Fruit fly (Drosophila melanogaster) whole organism, prepupa: ENCODE data around the gene Aatf.
A peak's percentile ranks its signal among the peaks of the same experiment; 100 is the strongest.

Experiments used
- CG10631 ChIP-seq: fragments of 200-800 bp; sonication (Bioruptor generic); optimal IDR thresholded peaks from 2 replicates; lab custom pipeline; 2016; ENCODE audit warnings: missing biosample characterization, missing genetic modification characterization
- CG10669 ChIP-seq: fragments of 200-800 bp; sonication (Bioruptor generic); optimal IDR thresholded peaks from 3 replicates; lab custom pipeline; 2018; ENCODE audit warnings: missing biosample characterization, mild to moderate bottlenecking, missing genetic modification characterization, moderate library complexity
- CG11294 ChIP-seq: fragments of 200-800 bp; sonication (Bioruptor generic); IDR thresholded peaks from 2 replicates; pipeline ENCODE4 v1.3.6; 2022; ENCODE audit warnings: missing biosample characterization, missing genetic modification characterization
- CG11902 ChIP-seq: fragments of 200-800 bp; sonication (Bioruptor generic); optimal IDR thresholded peaks from 3 replicates; lab custom pipeline; 2016; ENCODE audit warnings: missing biosample characterization, missing genetic modification characterization
- CG15336 ChIP-seq: fragments of 200-800 bp; sonication (Bioruptor generic); IDR thresholded peaks from 2 replicates; pipeline ENCODE4 v1.3.6; 2022; ENCODE audit warnings: missing biosample characterization, missing genetic modification characterization
- CG1621 ChIP-seq: fragments of 200-800 bp; sonication (Bioruptor generic); optimal IDR thresholded peaks from 3 replicates; lab custom pipeline; 2018; ENCODE audit warnings: missing biosample characterization, mild to moderate bottlenecking, missing genetic modification characterization
- CG16779 ChIP-seq: fragments of 200-800 bp; sonication (Bioruptor generic); optimal IDR thresholded peaks from 3 replicates; lab custom pipeline; 2017; ENCODE audit warnings: missing biosample characterization, mild to moderate bottlenecking, missing genetic modification characterization
- CG31627 ChIP-seq: fragments of 200-800 bp; sonication (Bioruptor generic); optimal IDR thresholded peaks from 3 replicates; lab custom pipeline; 2016; ENCODE audit warnings: missing biosample characterization, missing genetic modification characterization
- CG34406 ChIP-seq: fragments of 200-800 bp; sonication (Bioruptor generic); optimal IDR thresholded peaks from 3 replicates; lab custom pipeline; 2016; ENCODE audit warnings: missing biosample characterization, missing genetic modification characterization
- CG3919 ChIP-seq: fragments of 200-800 bp; sonication (Bioruptor generic); optimal IDR thresholded peaks from 3 replicates; lab custom pipeline; 2016; ENCODE audit warnings: missing biosample characterization, missing genetic modification characterization
- CG4318 ChIP-seq: fragments of 200-800 bp; sonication (Bioruptor generic); optimal IDR thresholded peaks from 3 replicates; lab custom pipeline; 2017; ENCODE audit warnings: missing biosample characterization, mild to moderate bottlenecking, missing genetic modification characterization
- CG6163 ChIP-seq: fragments of 200-800 bp; sonication (Bioruptor generic); IDR thresholded peaks from 3 replicates; pipeline ENCODE4 v1.3.6; 2022; ENCODE audit warnings: missing biosample characterization, missing genetic modification characterization
- CG6276 ChIP-seq: fragments of 200-800 bp; sonication (Bioruptor generic); optimal IDR thresholded peaks from 2 replicates; lab custom pipeline; 2017; ENCODE audit warnings: missing biosample characterization, mild to moderate bottlenecking, missing genetic modification characterization
- CG6808 ChIP-seq: fragments of 200-800 bp; sonication (Bioruptor generic); optimal IDR thresholded peaks from 3 replicates; lab custom pipeline; 2017; ENCODE audit warnings: missing biosample characterization, missing genetic modification characterization, mild to moderate bottlenecking, moderate library complexity, missing genetic modification reagents
- CG6854 ChIP-seq: fragments of 200-800 bp; sonication (Bioruptor generic); optimal IDR thresholded peaks from 2 replicates; lab custom pipeline; 2017; ENCODE audit warnings: missing biosample characterization, mild to moderate bottlenecking, missing genetic modification characterization
- CG7368 ChIP-seq: fragments of 200-800 bp; sonication (Bioruptor generic); optimal IDR thresholded peaks from 3 replicates; lab custom pipeline; 2016; ENCODE audit warnings: missing biosample characterization, missing genetic modification characterization
- CG8319 ChIP-seq: fragments of 200-800 bp; sonication (Bioruptor generic); optimal IDR thresholded peaks from 3 replicates; lab custom pipeline; 2016; ENCODE audit warnings: missing biosample characterization, missing genetic modification characterization
- CG8632 ChIP-seq: fragments of 200-800 bp; sonication (Bioruptor generic); optimal IDR thresholded peaks from 3 replicates; lab custom pipeline; 2016; ENCODE audit warnings: missing biosample characterization, missing genetic modification characterization
- CG9139 ChIP-seq: fragments of 200-800 bp; sonication (Bioruptor generic); optimal IDR thresholded peaks from 3 replicates; lab custom pipeline; 2017; ENCODE audit warnings: missing biosample characterization, mild to moderate bottlenecking, missing genetic modification characterization
- Eip75B ChIP-seq: fragments of 200-800 bp; sonication (Bioruptor generic); optimal IDR thresholded peaks from 3 replicates; lab custom pipeline; 2016; ENCODE audit warnings: missing biosample characterization, missing genetic modification characterization
- Eip78C ChIP-seq: fragments of 200-800 bp; sonication (Bioruptor generic); peaks from one replicate; lab custom pipeline; 2016; ENCODE audit warnings: missing biosample characterization, missing genetic modification characterization
- Eip93F ChIP-seq: fragments of 200-800 bp; sonication (Bioruptor generic); optimal IDR thresholded peaks from 2 replicates; lab custom pipeline; 2016; ENCODE audit warnings: missing biosample characterization, mild to moderate bottlenecking, missing genetic modification characterization
- Ets21C ChIP-seq: fragments of 200-800 bp; sonication (Bioruptor generic); optimal IDR thresholded peaks from 3 replicates; lab custom pipeline; 2016; ENCODE audit warnings: missing biosample characterization, missing genetic modification characterization
- Ets96B ChIP-seq: fragments of 200-800 bp; optimal IDR thresholded peaks from 2 replicates; lab custom pipeline; 2019; ENCODE audit warnings: missing biosample characterization, mild to moderate bottlenecking, missing genetic modification characterization, moderate library complexity
- Gug ChIP-seq: fragments of 200-800 bp; sonication (Bioruptor generic); IDR thresholded peaks from 2 replicates; pipeline ENCODE4 v1.3.6; 2022; ENCODE audit warnings: missing biosample characterization, missing genetic modification characterization
- Hr38 ChIP-seq: sonication (Bioruptor generic); optimal IDR thresholded peaks from 2 replicates; lab custom pipeline; 2016; ENCODE audit warnings: missing biosample characterization, missing genetic modification characterization
- Hr39 ChIP-seq: fragments of 200-800 bp; sonication (Bioruptor generic); optimal IDR thresholded peaks from 2 replicates; lab custom pipeline; 2016; ENCODE audit warnings: missing biosample characterization, missing genetic modification characterization
- Hr4 ChIP-seq: fragments of 200-800 bp; sonication (Bioruptor generic); optimal IDR thresholded peaks from 3 replicates; lab custom pipeline; 2016; ENCODE audit warnings: missing biosample characterization, missing genetic modification characterization
- Lpt ChIP-seq: fragments of 200-800 bp; sonication (Bioruptor generic); optimal IDR thresholded peaks from 3 replicates; lab custom pipeline; 2016; ENCODE audit warnings: missing biosample characterization, missing genetic modification characterization
- OdsH ChIP-seq: fragments of 200-800 bp; sonication (Bioruptor generic); optimal IDR thresholded peaks from 3 replicates; lab custom pipeline; 2016; ENCODE audit warnings: missing biosample characterization, missing genetic modification characterization
- Smox ChIP-seq: fragments of 200-800 bp; sonication (Bioruptor generic); optimal IDR thresholded peaks from 3 replicates; lab custom pipeline; 2016; ENCODE audit warnings: missing biosample characterization, missing genetic modification characterization
- Sox14 ChIP-seq: fragments of 200-800 bp; sonication (Bioruptor generic); optimal IDR thresholded peaks from 3 replicates; lab custom pipeline; 2016; ENCODE audit warnings: missing biosample characterization, missing genetic modification characterization
- Sox15 ChIP-seq: fragments of 200-800 bp; sonication (Bioruptor generic); optimal IDR thresholded peaks from 3 replicates; lab custom pipeline; 2016; ENCODE audit warnings: missing biosample characterization, missing genetic modification characterization
- acj6 ChIP-seq: fragments of 200-800 bp; sonication (Bioruptor generic); optimal IDR thresholded peaks from 3 replicates; lab custom pipeline; 2016; ENCODE audit warnings: missing biosample characterization, missing genetic modification characterization
- cyc ChIP-seq: fragments of 200-800 bp; sonication (Bioruptor generic); optimal IDR thresholded peaks from 3 replicates; lab custom pipeline; 2016; ENCODE audit warnings: missing biosample characterization, missing genetic modification characterization
- dac ChIP-seq: fragments of 200-800 bp; sonication (Bioruptor generic); optimal IDR thresholded peaks from 2 replicates; lab custom pipeline; 2017; ENCODE audit warnings: missing biosample characterization, mild to moderate bottlenecking, missing genetic modification characterization
- dsx ChIP-seq: fragments of 200-800 bp; optimal IDR thresholded peaks from 3 replicates; lab custom pipeline; 2019; ENCODE audit warnings: missing biosample characterization, mild to moderate bottlenecking, missing genetic modification characterization, moderate library complexity; ENCODE audit not compliant: poor library complexity, severe bottlenecking
- eg ChIP-seq: fragments of 200-800 bp; sonication (Bioruptor generic); IDR thresholded peaks from 3 replicates; pipeline ENCODE4 v1.3.6; 2022; ENCODE audit warnings: missing biosample characterization, missing genetic modification characterization
- fd85E ChIP-seq: fragments of 200-800 bp; sonication (Bioruptor generic); optimal IDR thresholded peaks from 3 replicates; lab custom pipeline; 2016; ENCODE audit warnings: missing biosample characterization, missing genetic modification characterization
- fkh ChIP-seq: fragments of 200-800 bp; sonication (Bioruptor generic); optimal IDR thresholded peaks from 3 replicates; lab custom pipeline; 2017; ENCODE audit warnings: missing biosample characterization, mild to moderate bottlenecking, missing genetic modification characterization, moderate library complexity
- lz ChIP-seq: fragments of 200-800 bp; sonication (Bioruptor generic); optimal IDR thresholded peaks from 3 replicates; lab custom pipeline; 2016; ENCODE audit warnings: missing biosample characterization, missing genetic modification characterization
- net ChIP-seq: fragments of 200-800 bp; sonication (Bioruptor generic); optimal IDR thresholded peaks from 3 replicates; lab custom pipeline; 2016; ENCODE audit warnings: missing biosample characterization, missing genetic modification characterization
- salr ChIP-seq, 2 experiments: fragments of 200-800 bp; sonication (Bioruptor generic); optimal IDR thresholded peaks; 3 replicates each; lab custom pipeline; 2016 to 2018; ENCODE audit warnings: missing biosample characterization in 2 of 2, missing genetic modification characterization in 2 of 2, mild to moderate bottlenecking in 1 of 2
- spab ChIP-seq: fragments of 200-800 bp; sonication (Bioruptor generic); optimal IDR thresholded peaks from 2 replicates; lab custom pipeline; 2017; ENCODE audit warnings: missing biosample characterization, mild to moderate bottlenecking, missing genetic modification characterization, missing genetic modification reagents
- ss ChIP-seq, 2 experiments: fragments of 200-800 bp; sonication (Bioruptor generic); optimal IDR thresholded peaks; 2 replicates in 1 of 2; 3 replicates in 1 of 2; lab custom pipeline; 2017 to 2018; ENCODE audit warnings: mild to moderate bottlenecking in 2 of 2, missing biosample characterization in 2 of 2, missing genetic modification characterization in 2 of 2, moderate library complexity in 1 of 2
- svp ChIP-seq: fragments of 200-800 bp; sonication (Bioruptor generic); peaks from one replicate; lab custom pipeline; 2016; ENCODE audit warnings: missing biosample characterization, missing genetic modification characterization
- topi ChIP-seq: fragments of 200-800 bp; sonication (Bioruptor generic); optimal IDR thresholded peaks from 3 replicates; lab custom pipeline; 2016; ENCODE audit warnings: missing biosample characterization, missing genetic modification characterization
- vri ChIP-seq: fragments of 200-800 bp; sonication (Bioruptor generic); optimal IDR thresholded peaks from 3 replicates; lab custom pipeline; 2016; ENCODE audit warnings: missing biosample characterization, mild to moderate bottlenecking, missing genetic modification characterization

Gene Aatf

dm6 chr2L:6671409-6671808 is 46.0 kb upstream of the Aatf start:
- peak; percentile 55 for TF ChIP-seq svp (GFP tag; lab: Kevin White, UChicago)
- peak; percentile 11 for TF ChIP-seq fkh (GFP tag; lab: Kevin White, UChicago)
- no peak for TF ChIP-seq Smox (GFP tag; lab: Kevin White, UChicago)

DNA sequence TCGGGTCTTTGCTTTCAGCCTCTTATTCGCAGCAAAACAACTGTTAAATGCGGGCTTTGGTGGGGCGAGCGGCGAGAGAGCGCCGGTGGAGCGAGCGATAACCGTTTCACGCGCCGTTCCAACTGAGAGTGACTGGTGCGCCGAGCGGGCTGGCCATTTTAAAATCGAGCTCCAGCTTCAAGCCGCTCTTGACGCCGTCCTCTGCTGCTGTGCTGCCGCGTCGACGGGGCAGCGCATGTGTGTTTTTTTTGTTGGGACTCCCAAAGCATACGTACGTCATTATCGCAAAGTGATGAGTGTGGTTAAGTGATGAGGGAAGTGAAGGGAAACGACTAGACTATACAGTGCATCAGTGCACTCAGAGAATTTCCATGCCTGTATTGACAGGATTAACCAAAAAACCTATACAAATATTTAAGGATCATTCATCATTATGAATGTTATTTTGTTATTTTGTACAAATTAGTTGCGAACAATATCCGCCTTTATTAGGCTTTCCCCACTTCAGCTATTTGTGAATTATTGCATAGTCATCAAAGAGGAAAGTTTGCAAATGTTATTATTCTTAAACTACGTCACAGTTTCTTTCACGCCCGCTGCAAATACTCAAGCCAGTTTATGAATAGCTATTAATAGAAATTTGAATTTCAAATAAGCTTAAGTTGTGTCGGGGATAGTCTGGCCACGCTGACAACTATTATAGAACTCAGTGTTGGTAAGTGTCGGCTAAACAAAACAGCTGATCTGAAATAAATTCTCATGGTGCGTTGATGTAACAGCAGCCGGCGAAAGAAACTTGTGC is 44.0 kb upstream of the Aatf start, which contains the start of gene Spn27A:
Gene Spn27A (minus strand): TSS at position 137 of the 802 bp plus-strand sequence.
- TF ChIP-seq Ets96B (tag; lab: Kevin White, UChicago) (peak; percentile 76), salr (GFP tag; optimal IDR thresholded peaks at IDR 0.05; lab: Kevin White, UChicago) (no peak), CG4318 (GFP tag; lab: Kevin White, UChicago) (no peak), dsx (GFP tag; lab: Kevin White, UChicago) (no peak), CG16779 (tag; lab: Kevin White, UChicago) (no peak), CG9139 (GFP tag; lab: Kevin White, UChicago) (peak; percentile 68), dac (GFP tag; lab: Kevin White, UChicago) (peak; percentile 52), Eip75B (no peak), Ets21C (GFP tag; lab: Kevin White, UChicago) (peak; percentile 45), eg (peak; percentile 82), CG34406 (GFP tag; lab: Kevin White, UChicago) (no peak), Eip93F (no peak), acj6 (GFP tag; lab: Kevin White, UChicago) (peak; percentile 78), net (GFP tag; lab: Kevin White, UChicago) (no peak), lz (GFP tag; lab: Kevin White, UChicago) (peak; percentile 75), Hr4 (GFP tag; lab: Kevin White, UChicago) (peak; percentile 88), CG8319 (GFP tag; lab: Kevin White, UChicago) (peak; percentile 49), Gug (peak; percentile 71), Sox14 (GFP tag; lab: Kevin White, UChicago) (peak; percentile 85), OdsH (peak; percentile 81), CG6854 (GFP tag; lab: Kevin White, UChicago) (peak; percentile 73), CG6276 (GFP tag; lab: Kevin White, UChicago) (no peak), topi (GFP tag; lab: Kevin White, UChicago) (peak; percentile 72), CG6163 (GFP tag; lab: Robert Waterston, UW) (no peak; the same call in 2 of the 3 replicates), fd85E (peak; percentile 16), Hr39 (no peak), CG11294 (GFP tag; lab: Robert Waterston, UW) (peak; percentile 52; the same call in 1 of the 2 replicates), CG1621 (tag; lab: Kevin White, UChicago) (peak; percentile 23), Eip78C (GFP tag; lab: Kevin White, UChicago) (peak; percentile 93), vri (GFP tag; lab: Kevin White, UChicago) (peak; percentile 83), cyc (GFP tag; lab: Kevin White, UChicago) (peak; percentile 68), CG10669 (GFP tag; lab: Kevin White, UChicago) (no peak), Hr38 (no peak), Smox (GFP tag; lab: Kevin White, UChicago) (no peak), CG15336 (GFP tag; lab: Robert Waterston, UW) (peak; percentile 79), CG3919 (no peak), CG11902 (GFP tag; lab: Kevin White, UChicago) (no peak), ss (GFP tag; optimal IDR thresholded peaks at IDR 0.05; lab: Kevin White, UChicago) (no peak), Sox15 (peak; percentile 67), CG6808 (no peak), svp (GFP tag; lab: Kevin White, UChicago) (no peak), Lpt (GFP tag; lab: Kevin White, UChicago) (no peak), CG10631 (GFP tag; lab: Kevin White, UChicago) (no peak), spab (GFP tag; lab: Kevin White, UChicago) (no peak), CG31627 (GFP tag; lab: Kevin White, UChicago) (peak; percentile 72), fkh (GFP tag; lab: Kevin White, UChicago) (peak; percentile 33), CG8632 (GFP tag; lab: Kevin White, UChicago) (peak; percentile 66), CG7368 (GFP tag; lab: Kevin White, UChicago) (no peak)
